Fruit fly (Drosophila melanogaster) whole organism, embryonic: Measurements from ENCODE around the gene CG33784.

ENCODE experiments used
- Abd-B ChIP-seq: fragments of 200-800 bp; sonication (Bioruptor generic); optimal IDR thresholded peaks from 2 replicates; lab custom pipeline; 2018; ENCODE audit warnings: missing biosample characterization, mild to moderate bottlenecking, missing genetic modification characterization, moderate library complexity
- Awh ChIP-seq: fragments of 200-800 bp; sonication (Bioruptor generic); IDR thresholded peaks from 2 replicates; pipeline ENCODE4, ENCODE4 v1.3.6; 2022; ENCODE audit warnings: missing biosample characterization, missing genetic modification characterization
- B-H1 ChIP-seq: fragments of 200-800 bp; sonication (Bioruptor generic); IDR thresholded peaks from 3 replicates; pipeline ENCODE4 v1.3.6; 2022; ENCODE audit warnings: missing biosample characterization, missing genetic modification characterization
- CG10147 ChIP-seq: fragments of 200-800 bp; sonication (Bioruptor generic); optimal IDR thresholded peaks from 2 replicates; lab custom pipeline; 2019; ENCODE audit warnings: missing biosample characterization, mild to moderate bottlenecking, missing genetic modification characterization, moderate library complexity
- CG1024 ChIP-seq: fragments of 200-800 bp; sonication (Bioruptor generic); IDR thresholded peaks from 2 replicates; pipeline ENCODE4 v1.3.6; 2022; ENCODE audit warnings: missing biosample characterization, missing genetic modification characterization
- CG10979 ChIP-seq: fragments of 200-800 bp; sonication (Bioruptor generic); optimal IDR thresholded peaks from 2 replicates; lab custom pipeline; 2018; ENCODE audit warnings: missing biosample characterization, mild to moderate bottlenecking, missing genetic modification characterization, moderate library complexity
- CG1233 ChIP-seq: fragments of 200-800 bp; sonication (Bioruptor generic); optimal IDR thresholded peaks from 4 replicates; lab custom pipeline; 2018; ENCODE audit warnings: missing biosample characterization, mild to moderate bottlenecking, missing genetic modification characterization
- CG13624 ChIP-seq: fragments of 200-800 bp; sonication (Bioruptor generic); optimal IDR thresholded peaks from 2 replicates; lab custom pipeline; 2016; ENCODE audit warnings: missing biosample characterization, missing genetic modification characterization
- CG14050 ChIP-seq: fragments of 200-800 bp; sonication (Bioruptor generic); IDR thresholded peaks from 3 replicates; pipeline ENCODE4 v1.3.6; 2022; ENCODE audit warnings: missing biosample characterization, missing genetic modification characterization
- CG14860 ChIP-seq: fragments of 200-800 bp; sonication (Bioruptor generic); IDR thresholded peaks from 3 replicates; pipeline ENCODE4 v1.3.6; 2022; ENCODE audit warnings: missing biosample characterization, missing genetic modification characterization; ENCODE audit not compliant: partially characterized antibody
- CG14965 ChIP-seq: fragments of 200-800 bp; sonication (Bioruptor generic); optimal IDR thresholded peaks from 2 replicates; lab custom pipeline; 2016; ENCODE audit warnings: missing biosample characterization, missing genetic modification characterization, borderline replicate concordance
- CG15073 ChIP-seq: fragments of 200-800 bp; sonication (Bioruptor generic); optimal IDR thresholded peaks from 2 replicates; lab custom pipeline; 2016; ENCODE audit warnings: missing biosample characterization, missing genetic modification characterization
- CG17186 ChIP-seq: fragments of 200-800 bp; sonication (Bioruptor generic); optimal IDR thresholded peaks from 3 replicates; lab custom pipeline; 2017; ENCODE audit warnings: missing biosample characterization, missing genetic modification reagents, missing genetic modification characterization
- CG17361 ChIP-seq: fragments of 200-800 bp; sonication (Bioruptor generic); IDR thresholded peaks from 3 replicates; pipeline ENCODE4 v1.3.6; 2022; ENCODE audit warnings: missing biosample characterization, missing genetic modification characterization
- CG17802 ChIP-seq: fragments of 200-800 bp; sonication (Bioruptor generic); optimal IDR thresholded peaks from 2 replicates; lab custom pipeline; 2018; ENCODE audit warnings: missing biosample characterization, mild to moderate bottlenecking, missing genetic modification characterization, moderate library complexity
- CG1832 ChIP-seq: fragments of 200-800 bp; sonication (Bioruptor generic); optimal IDR thresholded peaks from 2 replicates; lab custom pipeline; 2017; ENCODE audit warnings: missing biosample characterization, mild to moderate bottlenecking, missing genetic modification characterization, inconsistent platforms
- CG31224 ChIP-seq: fragments of 200-800 bp; sonication (Bioruptor generic); IDR thresholded peaks from 2 replicates; pipeline ENCODE4 v1.3.6; 2022; ENCODE audit warnings: missing biosample characterization, missing genetic modification characterization
- CG34224 ChIP-seq: fragments of 200-800 bp; sonication (Bioruptor generic); IDR thresholded peaks from 3 replicates; pipeline ENCODE4 v1.3.6; 2022; ENCODE audit warnings: missing biosample characterization, missing genetic modification characterization; ENCODE audit not compliant: partially characterized antibody
- CG3726 ChIP-seq: fragments of 200-800 bp; sonication (Bioruptor generic); IDR thresholded peaks from 3 replicates; pipeline ENCODE4, ENCODE4 v1.3.6; 2022; ENCODE audit warnings: missing biosample characterization, missing genetic modification characterization
- CG4707 ChIP-seq: fragments of 200-800 bp; sonication (Bioruptor generic); optimal IDR thresholded peaks from 2 replicates; lab custom pipeline; 2018; ENCODE audit warnings: missing biosample characterization, mild to moderate bottlenecking, missing genetic modification characterization, moderate library complexity
- CG6272 ChIP-seq: fragments of 200-800 bp; sonication (Bioruptor generic); IDR thresholded peaks from 2 replicates; pipeline ENCODE4 v1.3.6; 2022; ENCODE audit warnings: missing biosample characterization, missing genetic modification characterization
- CG7556 ChIP-seq: fragments of 200-800 bp; sonication (Bioruptor generic); optimal IDR thresholded peaks from 2 replicates; lab custom pipeline; 2017; ENCODE audit warnings: missing biosample characterization, mild to moderate bottlenecking, missing genetic modification characterization
- CG7745 ChIP-seq: fragments of 200-800 bp; sonication (Bioruptor generic); optimal IDR thresholded peaks from 2 replicates; lab custom pipeline; 2018; ENCODE audit warnings: missing biosample characterization, mild to moderate bottlenecking, missing genetic modification characterization, moderate library complexity
- CoRest ChIP-seq: fragments of 200-800 bp; sonication (Bioruptor generic); optimal IDR thresholded peaks from 3 replicates; lab custom pipeline; 2018; ENCODE audit warnings: missing biosample characterization, mild to moderate bottlenecking, missing genetic modification characterization, moderate library complexity
- CrebB ChIP-seq: fragments of 200-800 bp; sonication (Bioruptor generic); optimal IDR thresholded peaks from 3 replicates; lab custom pipeline; 2018; ENCODE audit warnings: missing biosample characterization, mild to moderate bottlenecking, missing genetic modification characterization
- Deaf1 ChIP-seq: fragments of 200-800 bp; optimal IDR thresholded peaks from 3 replicates; lab custom pipeline; 2019; ENCODE audit warnings: missing biosample characterization, mild to moderate bottlenecking, missing genetic modification characterization, moderate library complexity
- Dll ChIP-seq: fragments of 200-800 bp; sonication (Bioruptor generic); IDR thresholded peaks from 4 replicates; pipeline ENCODE4 v1.3.6; 2022; ENCODE audit warnings: missing biosample characterization, missing genetic modification characterization; ENCODE audit not compliant: partially characterized antibody
- Drgx ChIP-seq: fragments of 200-800 bp; sonication (Bioruptor generic); IDR thresholded peaks from 2 replicates; pipeline ENCODE4 v1.3.6; 2022; ENCODE audit warnings: missing biosample characterization, missing genetic modification characterization
- Ets65A ChIP-seq: fragments of 200-800 bp; sonication (Bioruptor generic); peaks from one replicate; lab custom pipeline; 2016; ENCODE audit warnings: missing biosample characterization, missing genetic modification characterization
- HmgZ ChIP-seq: fragments of 200-800 bp; sonication (Bioruptor generic); optimal IDR thresholded peaks from 2 replicates; lab custom pipeline; 2018; ENCODE audit warnings: missing biosample characterization, mild to moderate bottlenecking, missing genetic modification characterization
- Hsf ChIP-seq: fragments of 200-800 bp; sonication (Bioruptor generic); optimal IDR thresholded peaks from 3 replicates; lab custom pipeline; 2016; ENCODE audit warnings: missing biosample characterization, missing genetic modification characterization
- bab2 ChIP-seq: fragments of 200-800 bp; sonication (Bioruptor generic); optimal IDR thresholded peaks from 2 replicates; lab custom pipeline; 2016; ENCODE audit warnings: missing biosample characterization, missing genetic modification characterization
- bigmax ChIP-seq: fragments of 200-800 bp; sonication (Bioruptor generic); optimal IDR thresholded peaks from 2 replicates; lab custom pipeline; 2018; ENCODE audit warnings: missing biosample characterization, mild to moderate bottlenecking, missing genetic modification characterization
- cato ChIP-seq: fragments of 200-800 bp; sonication (Bioruptor generic); optimal IDR thresholded peaks from 2 replicates; lab custom pipeline; 2016; ENCODE audit warnings: missing biosample characterization, missing genetic modification characterization, borderline replicate concordance
- crol ChIP-seq: fragments of 200-800 bp; sonication (Bioruptor generic); IDR thresholded peaks from 2 replicates; pipeline ENCODE4 v1.3.6; 2022; ENCODE audit warnings: missing biosample characterization, missing genetic modification characterization
- dan ChIP-seq: fragments of 200-800 bp; sonication (Bioruptor generic); IDR thresholded peaks from 2 replicates; pipeline ENCODE4 v1.3.6; 2022; ENCODE audit warnings: missing biosample characterization, missing genetic modification characterization
- fru ChIP-seq: fragments of >200 bp; optimal IDR thresholded peaks from 2 replicates; lab custom pipeline; 2017
- gt ChIP-seq: fragments of 200-800 bp; sonication (Bioruptor generic); IDR thresholded peaks from 2 replicates; pipeline ENCODE4 v1.3.6; 2022; ENCODE audit warnings: missing biosample characterization, missing genetic modification characterization
- ham ChIP-seq: fragments of 200-800 bp; sonication (Bioruptor generic); IDR thresholded peaks from 2 replicates; pipeline ENCODE4 v1.3.6; 2022; ENCODE audit warnings: missing biosample characterization, missing genetic modification characterization
- jigr1 ChIP-seq: fragments of 200-800 bp; sonication (Bioruptor generic); IDR thresholded peaks from 3 replicates; pipeline ENCODE4 v1.3.6; 2022; ENCODE audit warnings: missing biosample characterization, missing genetic modification characterization
- lab ChIP-seq: fragments of 200-800 bp; sonication (Bioruptor generic); optimal IDR thresholded peaks from 3 replicates; lab custom pipeline; 2017; ENCODE audit warnings: missing biosample characterization, missing genetic modification characterization, mild to moderate bottlenecking, moderate library complexity, missing genetic modification reagents
- nau ChIP-seq: fragments of 200-800 bp; sonication (Bioruptor generic); optimal IDR thresholded peaks from 3 replicates; lab custom pipeline; 2017; ENCODE audit warnings: missing biosample characterization, mild to moderate bottlenecking, missing genetic modification characterization, missing genetic modification reagents
- oc ChIP-seq: fragments of 200-800 bp; sonication (Bioruptor generic); optimal IDR thresholded peaks from 2 replicates; lab custom pipeline; 2018; ENCODE audit warnings: missing biosample characterization, mild to moderate bottlenecking, missing genetic modification characterization, moderate library complexity
- odd ChIP-seq: fragments of 200-800 bp; sonication (Bioruptor generic); optimal IDR thresholded peaks from 2 replicates; lab custom pipeline; 2017; ENCODE audit warnings: missing biosample characterization, mild to moderate bottlenecking, missing genetic modification characterization
- row ChIP-seq: fragments of 200-800 bp; sonication (Bioruptor generic); IDR thresholded peaks from 3 replicates; pipeline ENCODE4 v1.3.6; 2022; ENCODE audit warnings: missing biosample characterization, missing genetic modification characterization
- sima ChIP-seq: fragments of 200-800 bp; sonication (Bioruptor generic); optimal IDR thresholded peaks from 2 replicates; lab custom pipeline; 2016; ENCODE audit warnings: missing biosample characterization, missing genetic modification characterization
- so ChIP-seq: fragments of 200-800 bp; sonication (Bioruptor generic); IDR thresholded peaks from 3 replicates; pipeline ENCODE4 v1.3.6; 2022; ENCODE audit warnings: missing biosample characterization, missing genetic modification characterization
- unpg ChIP-seq: fragments of 200-800 bp; sonication (Bioruptor generic); optimal IDR thresholded peaks from 3 replicates; lab custom pipeline; 2018; ENCODE audit warnings: missing biosample characterization, mild to moderate bottlenecking, missing genetic modification characterization, moderate library complexity
- vvl ChIP-seq: fragments of 200-800 bp; sonication (Bioruptor generic); IDR thresholded peaks from 2 replicates; pipeline ENCODE4 v1.3.6; 2022; ENCODE audit warnings: missing biosample characterization, missing genetic modification characterization

CG33784 gene

DNA sequence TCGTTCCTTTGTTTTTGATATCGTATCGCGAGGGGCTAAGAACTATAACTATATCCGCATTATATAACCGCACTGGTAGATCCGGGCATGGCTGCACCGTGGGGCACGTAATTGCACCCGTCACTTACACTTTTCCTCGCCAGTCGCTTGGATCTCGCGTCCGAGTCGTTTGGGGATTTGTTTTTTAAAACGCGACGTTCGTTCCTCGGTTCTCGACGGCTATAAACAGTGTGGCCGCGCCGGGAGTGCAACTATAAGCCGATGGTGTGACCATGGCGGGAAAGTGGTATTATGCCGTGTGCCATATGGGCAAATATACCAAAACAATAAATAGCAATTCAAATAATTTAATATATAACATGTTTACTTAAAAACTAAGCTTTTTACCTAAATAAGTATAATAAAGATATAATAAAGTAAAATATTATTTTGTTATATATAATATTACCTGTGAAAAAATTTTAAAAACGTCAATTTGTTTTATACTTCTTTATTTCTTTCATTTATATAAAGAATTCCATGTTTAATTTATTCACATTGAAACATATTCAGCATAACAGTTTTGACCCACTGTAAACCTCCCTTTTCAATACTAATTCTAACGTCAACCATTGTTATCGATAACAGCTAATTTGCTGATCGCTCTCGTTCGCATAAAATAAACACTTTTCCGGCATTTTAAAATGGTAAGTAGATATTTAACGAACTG is 24.9 kb upstream of the CG33784 start, which contains the start of the genes Mical and CG3909 (continued):
- TF ChIP-seq Abd-B (GFP tag; lab: Kevin White, UChicago): peak; percentile 81
- TF ChIP-seq sima (GFP tag; lab: Kevin White, UChicago): no peak
- peak; percentile 54 for TF ChIP-seq bab2
- TF ChIP-seq nau (GFP tag; lab: Kevin White, UChicago): peak; percentile 20
- TF ChIP-seq CoRest (tag; lab: Kevin White, UChicago): peak; percentile 93
- no peak for TF ChIP-seq CG14965 (GFP tag; lab: Kevin White, UChicago)
- TF ChIP-seq bigmax (GFP tag; lab: Kevin White, UChicago): no peak
- TF ChIP-seq CG17802 (tag; lab: Kevin White, UChicago): peak; percentile 12
- peak; percentile 65 for TF ChIP-seq CG10147 (GFP tag; lab: Kevin White, UChicago)
- TF ChIP-seq Drgx: peak; percentile 80
- TF ChIP-seq ham (GFP tag; lab: Robert Waterston, UW): peak; percentile 46; the same call in 1 of the 2 replicates
- TF ChIP-seq oc (tag; lab: Kevin White, UChicago): peak; percentile 71
- peak; percentile 88 for TF ChIP-seq unpg
- TF ChIP-seq CrebB (tag; lab: Kevin White, UChicago): peak; percentile 5
- peak; percentile 63 for TF ChIP-seq Hsf (GFP tag; lab: Kevin White, UChicago)
- TF ChIP-seq CG17361 (GFP tag; lab: Robert Waterston, UW): peak; percentile 92
- TF ChIP-seq odd (GFP tag; lab: Kevin White, UChicago): peak; percentile 28
- TF ChIP-seq jigr1: peak; percentile 50; the same call in 2 of the 3 replicates
- no peak for TF ChIP-seq CG7745 (tag; lab: Kevin White, UChicago)
- peak; percentile 87 for TF ChIP-seq row (GFP tag; lab: Robert Waterston, UW)
- TF ChIP-seq CG13624 (GFP tag; lab: Kevin White, UChicago): peak; percentile 27
- TF ChIP-seq CG17186 (GFP tag; lab: Kevin White, UChicago): peak; percentile 13
- peak; percentile 81 for TF ChIP-seq Awh (GFP tag; lab: Robert Waterston, UW)
- TF ChIP-seq CG1832 (GFP tag; lab: Kevin White, UChicago): no peak
- peak; percentile 97 for TF ChIP-seq vvl (GFP tag; lab: Robert Waterston, UW)
- TF ChIP-seq cato: peak; percentile 68
- peak; percentile 69 for TF ChIP-seq HmgZ (tag; lab: Kevin White, UChicago)
- peak; percentile 86 for TF ChIP-seq CG7556 (GFP tag; lab: Kevin White, UChicago)
- peak; percentile 90 for TF ChIP-seq Ets65A (GFP tag; lab: Kevin White, UChicago)
- peak; percentile 74 for TF ChIP-seq so
- TF ChIP-seq Dll (GFP tag; lab: Robert Waterston, UW): peak; percentile 38; the same call in 1 of the 4 replicates
- peak; percentile 84 for TF ChIP-seq lab (GFP tag; lab: Kevin White, UChicago)
- TF ChIP-seq CG31224 (GFP tag; lab: Robert Waterston, UW): peak; percentile 77
- TF ChIP-seq CG3726: peak; percentile 81; the same call in 2 of the 3 replicates
- TF ChIP-seq CG1233: peak; percentile 76
- no peak for TF ChIP-seq fru (lab: Kevin White, UChicago)
- peak; percentile 61; the same call in 2 of the 3 replicates for TF ChIP-seq CG34224 (GFP tag; lab: Robert Waterston, UW)
- TF ChIP-seq CG10979: peak; percentile 78
- TF ChIP-seq CG6272 (GFP tag; lab: Robert Waterston, UW): peak; percentile 76
- TF ChIP-seq dan (GFP tag; lab: Robert Waterston, UW): no peak
- TF ChIP-seq CG15073: no peak
- peak; percentile 76 for TF ChIP-seq CG1024 (GFP tag; lab: Robert Waterston, UW)
- peak; percentile 41; the same call in 2 of the 3 replicates for TF ChIP-seq CG14860 (GFP tag; lab: Robert Waterston, UW)
- TF ChIP-seq crol (GFP tag; lab: Robert Waterston, UW): no peak
- peak; percentile 89 for TF ChIP-seq B-H1
- TF ChIP-seq CG4707 (GFP tag; lab: Kevin White, UChicago): peak; percentile 59
- TF ChIP-seq CG14050: peak; percentile 75; the same call in 2 of the 3 replicates
- TF ChIP-seq Deaf1 (tag; lab: Kevin White, UChicago): peak; percentile 84
- TF ChIP-seq gt (GFP tag; lab: Robert Waterston, UW): peak; percentile 61
